Worm (Caenorhabditis elegans) whole organism, late embryonic: Measurements from ENCODE around the gene srp-6.
"Not testable (repeated sequence)": the region's sequence is repeated elsewhere in the genome, so short reads cannot be mapped to it uniquely, and the experiment has no call there.

ENCODE experiments used
- C08G9.2 ChIP-seq: sonication (generic microtip); optimal IDR thresholded peaks from 2 replicates; lab custom pipeline; 2016; ENCODE audit warnings: mild to moderate bottlenecking, missing genetic modification characterization, moderate library complexity, missing compliant biosample characterization
- K02D7.2 ChIP-seq: sonication (generic microtip); optimal IDR thresholded peaks from 2 replicates; lab custom pipeline; 2017; ENCODE audit warnings: mild to moderate bottlenecking, missing genetic modification characterization, missing compliant biosample characterization
- K09A11.1 ChIP-seq: sonication (generic microtip); optimal IDR thresholded peaks from 2 replicates; lab custom pipeline; 2017; ENCODE audit warnings: antibody characterized with exemption, mild to moderate bottlenecking, missing genetic modification characterization, missing compliant biosample characterization; ENCODE audit not compliant: insufficient read depth
- Y22D7AL.16 ChIP-seq: sonication (generic microtip); optimal IDR thresholded peaks from 2 replicates; lab custom pipeline; 2016; ENCODE audit warnings: missing genetic modification characterization, missing compliant biosample characterization
- ceh-22 ChIP-seq: sonication (generic microtip); optimal IDR thresholded peaks from 2 replicates; lab custom pipeline; 2017; ENCODE audit warnings: missing biosample characterization, missing genetic modification characterization
- ceh-30 ChIP-seq: fragments of 150-350 bp; optimal IDR thresholded peaks from 2 replicates; lab custom pipeline; 2014; ENCODE audit warnings: missing biosample characterization, missing genetic modification characterization
- ceh-31 ChIP-seq: sonication (generic microtip); optimal IDR thresholded peaks from 2 replicates; lab custom pipeline; 2016; ENCODE audit warnings: missing genetic modification characterization, missing compliant biosample characterization
- eyg-1 ChIP-seq: sonication (generic microtip); optimal IDR thresholded peaks from 2 replicates; lab custom pipeline; 2016; ENCODE audit warnings: missing genotype, missing genetic modification characterization, missing compliant biosample characterization
- fkh-10 ChIP-seq: fragments of 150-350 bp; optimal IDR thresholded peaks from 2 replicates; lab custom pipeline; 2014; ENCODE audit warnings: missing biosample characterization, missing genetic modification reagents, missing genetic modification characterization
- fkh-6 ChIP-seq: sonication (generic microtip); optimal IDR thresholded peaks from 2 replicates; lab custom pipeline; 2016; ENCODE audit warnings: missing genetic modification characterization, missing compliant biosample characterization
- hlh-8 ChIP-seq: sonication (generic microtip); optimal IDR thresholded peaks from 2 replicates; lab custom pipeline; 2016; ENCODE audit warnings: missing genotype, missing genetic modification characterization, missing compliant biosample characterization
- lim-6 ChIP-seq: sonication (generic microtip); optimal IDR thresholded peaks from 2 replicates; lab custom pipeline; 2016; ENCODE audit warnings: missing genetic modification characterization, missing compliant biosample characterization
- lin-11 ChIP-seq: fragments of 200-800 bp; sonication (Bioruptor generic); optimal IDR thresholded peaks from 2 replicates; lab custom pipeline; 2018; ENCODE audit warnings: mild to moderate bottlenecking, missing genetic modification characterization, missing compliant biosample characterization
- mec-3 ChIP-seq: sonication (generic microtip); optimal IDR thresholded peaks from 2 replicates; lab custom pipeline; 2016; ENCODE audit warnings: borderline replicate concordance, missing genetic modification characterization, missing compliant biosample characterization
- odd-2 ChIP-seq: sonication (generic microtip); optimal IDR thresholded peaks from 2 replicates; lab custom pipeline; 2017; ENCODE audit warnings: antibody characterized with exemption, mild to moderate bottlenecking, missing genetic modification characterization, missing compliant biosample characterization
- pha-2 ChIP-seq: sonication (generic microtip); optimal IDR thresholded peaks from 2 replicates; lab custom pipeline; 2017; ENCODE audit warnings: mild to moderate bottlenecking, missing genetic modification characterization, missing compliant biosample characterization
- pha-4 ChIP-seq: fragments of 150-350 bp; optimal IDR thresholded peaks from 2 replicates; lab custom pipeline; 2018; ENCODE audit warnings: missing biosample characterization, missing genetic modification reagents, missing genetic modification characterization
- pqm-1 ChIP-seq: sonication (generic microtip); optimal IDR thresholded peaks from 2 replicates; lab custom pipeline; 2016; ENCODE audit warnings: missing genetic modification characterization, missing compliant biosample characterization
- sdc-2 ChIP-seq: sonication (generic microtip); optimal IDR thresholded peaks from 2 replicates; lab custom pipeline; 2016; ENCODE audit warnings: missing genotype, missing genetic modification characterization, missing compliant biosample characterization
- ttx-3 ChIP-seq: sonication (generic microtip); optimal IDR thresholded peaks from 2 replicates; lab custom pipeline; 2016; ENCODE audit warnings: missing genetic modification reagents, missing genetic modification characterization, missing compliant biosample characterization
- unc-3 ChIP-seq, 2 experiments: fragments of 200-800 bp in 1 of 2; sonication (Bioruptor generic) in 1 of 2; sonication (generic microtip) in 1 of 2; conservative IDR thresholded peaks in 1 of 2; optimal IDR thresholded peaks in 1 of 2; 2 replicates each; pipeline versions ENCODE4 v1.3.6 to Lab custom; 2016 to 2022; ENCODE audit warnings: missing compliant biosample characterization in 2 of 2, missing genetic modification characterization in 2 of 2, missing genetic modification reagents in 1 of 2

srp-6 gene

ce11 chrV:7341942-7342341, 44.0 kb downstream of the srp-6 start, which contains the start of the genes nhr-263 and nhr-148:
Gene nhr-263, minus strand, starts transcription at chrV:7342042.
Gene nhr-148, plus strand, starts transcription at chrV:7342156.
- no peak for TF ChIP-seq pha-2
- TF ChIP-seq sdc-2 (tag; lab: Kevin White, UChicago): no peak
- TF ChIP-seq fkh-10 (GFP tag; lab: Kevin White, UChicago): no peak
- TF ChIP-seq K09A11.1: no peak
- no peak for TF ChIP-seq fkh-6 (tag; lab: Kevin White, UChicago)
- no peak for TF ChIP-seq lin-11 (tag; lab: Kevin White, UChicago)
- no peak for TF ChIP-seq eyg-1 (tag; lab: Kevin White, UChicago)
- no peak for TF ChIP-seq pha-4 (tag; lab: Kevin White, UChicago)

ce11 chrV:7339831-7340230, 46.1 kb downstream of the srp-6 start, which contains the start of gene srh-187:
Gene srh-187, minus strand, starts transcription at chrV:7339931.
- TF ChIP-seq hlh-8 (tag; lab: Kevin White, UChicago) (no peak), ceh-22 (tag; lab: Kevin White, UChicago) (no peak), mec-3 (tag; lab: Kevin White, UChicago) (no peak), unc-3 (GFP tag; conservative IDR thresholded peaks at IDR 0.05; lab: Robert Waterston, UW) (no peak), unc-3 (tag; optimal IDR thresholded peaks at IDR 0.05; lab: Kevin White, UChicago) (no peak), K02D7.2 (no peak), C08G9.2 (tag; lab: Kevin White, UChicago) (no peak), Y22D7AL.16 (tag; lab: Kevin White, UChicago) (no peak), ceh-31 (tag; lab: Kevin White, UChicago) (no peak), pqm-1 (tag; lab: Kevin White, UChicago) (no peak), ceh-30 (tag; lab: Kevin White, UChicago) (no peak)

- TF ChIP-seq ttx-3 (tag; lab: Kevin White, UChicago); lim-6 (tag; lab: Kevin White, UChicago); odd-2: not testable (repeated sequence)
Observed at ce11 chrV:7337218-7337617, 48.7 kb downstream of the srp-6 start, which contains the start of gene F10G2.7. Gene F10G2.7, minus strand, starts transcription at chrV:7337318.
